Fruit fly (Drosophila melanogaster): ENCODE measurements around the gene mRpL21.

Gene mRpL21

DNA sequence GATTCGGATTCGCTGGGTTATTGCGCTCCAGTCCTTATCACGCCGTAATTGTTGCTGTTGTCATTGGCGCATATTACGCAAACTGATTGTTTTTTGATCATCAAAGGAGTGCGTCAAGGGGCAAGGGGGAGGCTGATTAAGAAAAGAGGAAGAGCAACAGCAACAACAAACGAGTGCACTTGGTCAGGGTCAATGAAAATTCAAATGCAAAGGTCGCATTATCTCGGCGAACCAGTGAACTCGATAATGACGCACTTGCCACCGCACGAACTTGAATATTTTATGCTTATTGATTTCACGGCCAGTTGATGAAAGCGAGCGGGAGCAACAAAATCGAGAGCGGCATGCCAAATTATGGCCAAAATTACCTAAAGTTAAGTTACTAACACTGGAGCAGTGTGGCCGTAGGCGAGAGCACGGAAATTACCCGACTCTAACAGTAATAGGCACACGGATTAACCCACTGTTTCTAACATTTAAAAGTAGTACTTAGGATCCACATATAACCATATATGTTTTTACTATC, 5.5 kb upstream of the mRpL21 start, which contains the start of gene nes (continued):
- no peak for TF ChIP-seq cas (GFP tag; IDR thresholded peaks at IDR 0.05)
- TF ChIP-seq CG3726 (GFP tag; IDR thresholded peaks at IDR 0.05) = no peak
- no peak for TF ChIP-seq Nf-YB (GFP tag; optimal IDR thresholded peaks at IDR 0.05)
- TF ChIP-seq tna (GFP tag; IDR thresholded peaks at IDR 0.05; ENCODE audit: partially characterized antibody) = no peak
- TF ChIP-seq CG12155 (GFP tag; optimal IDR thresholded peaks at IDR 0.05) = no peak
- TF ChIP-seq kni (GFP tag; optimal IDR thresholded peaks at IDR 0.05) = no peak
- no peak for TF ChIP-seq fd3F (GFP tag; optimal IDR thresholded peaks at IDR 0.05)
- peak; percentile 82 for TF ChIP-seq Ets65A (GFP tag)
- TF ChIP-seq tin (GFP tag; optimal IDR thresholded peaks at IDR 0.05) = no peak
- no peak for TF ChIP-seq Elba2 (GFP tag; optimal IDR thresholded peaks at IDR 0.05)
- TF ChIP-seq amos (GFP tag; IDR thresholded peaks at IDR 0.05; ENCODE audit: partially characterized antibody) = peak; percentile 32; the same call in 1 of the 2 replicates
- TF ChIP-seq ac (GFP tag; optimal IDR thresholded peaks at IDR 0.05) = no peak
- TF ChIP-seq Fer2 (tag; optimal IDR thresholded peaks at IDR 0.05) = no peak
- TF ChIP-seq CG17802 (tag; optimal IDR thresholded peaks at IDR 0.05) = no peak
- no peak for TF ChIP-seq tap (tag; optimal IDR thresholded peaks at IDR 0.05)
- TF ChIP-seq Kr (GFP tag; optimal IDR thresholded peaks at IDR 0.05) = no peak
- no peak for TF ChIP-seq kah (GFP tag; optimal IDR thresholded peaks at IDR 0.05)
- no peak for TF ChIP-seq lola (GFP tag; optimal IDR thresholded peaks at IDR 0.05)
- TF ChIP-seq Aef1 (GFP tag; IDR thresholded peaks at IDR 0.05) = 0 out of 3 replicates have a peak, but pooled peaks have one; percentile 9
- TF ChIP-seq Oli (tag; optimal IDR thresholded peaks at IDR 0.05) = no peak
- no peak for TF ChIP-seq sima (GFP tag; optimal IDR thresholded peaks at IDR 0.05)
- no peak for TF ChIP-seq Camta (GFP tag; optimal IDR thresholded peaks at IDR 0.05)
- TF ChIP-seq Bteb2 (GFP tag; optimal IDR thresholded peaks at IDR 0.05) = no peak
- TF ChIP-seq org-1 (GFP tag; optimal IDR thresholded peaks at IDR 0.05) = no peak
- TF ChIP-seq Sry-δ (GFP tag; optimal IDR thresholded peaks at IDR 0.05) = no peak
- no peak for TF ChIP-seq CG34224 (GFP tag; IDR thresholded peaks at IDR 0.05; ENCODE audit: partially characterized antibody)
- no peak for TF ChIP-seq zfh1 (GFP tag; IDR thresholded peaks at IDR 0.05)
- no peak for TF ChIP-seq Dbx (GFP tag; IDR thresholded peaks at IDR 0.05)
- peak; percentile 39 for TF ChIP-seq CG2120 (GFP tag; optimal IDR thresholded peaks at IDR 0.05)
- no peak for TF ChIP-seq CG7786 (GFP tag; optimal IDR thresholded peaks at IDR 0.05)
- TF ChIP-seq mam (GFP tag; optimal IDR thresholded peaks at IDR 0.05) = peak; percentile 3
- TF ChIP-seq CG14014 (GFP tag; IDR thresholded peaks at IDR 0.05) = no peak
- peak; percentile 9 for TF ChIP-seq bab2 (GFP tag; optimal IDR thresholded peaks at IDR 0.05)
- TF ChIP-seq Chrac-16 (GFP tag; optimal IDR thresholded peaks at IDR 0.05) = no peak
- no peak for TF ChIP-seq CG7745 (tag; optimal IDR thresholded peaks at IDR 0.05)
- 0 out of 2 replicates have a peak, but pooled peaks have one; percentile 25 for TF ChIP-seq CG6272 (GFP tag; IDR thresholded peaks at IDR 0.05)
- no peak for TF ChIP-seq trem (tag; optimal IDR thresholded peaks at IDR 0.05)
- no peak for TF ChIP-seq Poxn (GFP tag; IDR thresholded peaks at IDR 0.05)
- peak; percentile 8; the same call in 1 of the 3 replicates for TF ChIP-seq CG34422 (GFP tag; IDR thresholded peaks at IDR 0.05)
- TF ChIP-seq CG34376 (GFP tag; optimal IDR thresholded peaks at IDR 0.05) = peak; percentile 58
- peak; percentile 6 for TF ChIP-seq mirr (GFP tag; optimal IDR thresholded peaks at IDR 0.05)
- no peak for TF ChIP-seq wor (GFP tag; IDR thresholded peaks at IDR 0.05)
- peak; percentile 62 for TF ChIP-seq CG4617 (GFP tag; optimal IDR thresholded peaks at IDR 0.05; ENCODE audit: borderline replicate concordance)
- TF ChIP-seq Rfx (GFP tag; IDR thresholded peaks at IDR 0.05) = 0 out of 2 replicates have a peak, but pooled peaks have one; percentile 10
- peak; percentile 36 for TF ChIP-seq vvl (GFP tag; IDR thresholded peaks at IDR 0.05)
- TF ChIP-seq CG11247 (GFP tag; IDR thresholded peaks at IDR 0.05) = no peak
- peak; percentile 49 for TF ChIP-seq CG1603 (tag; optimal IDR thresholded peaks at IDR 0.05)
- TF ChIP-seq CG10209 (GFP tag; optimal IDR thresholded peaks at IDR 0.05) = no peak
- peak; percentile 54 for TF ChIP-seq MBD-R2 (GFP tag; IDR thresholded peaks at IDR 0.05)
- TF ChIP-seq CG10543 (GFP tag; optimal IDR thresholded peaks at IDR 0.05) = no peak
- TF ChIP-seq sim (GFP tag; IDR thresholded peaks at IDR 0.05) = no peak
